Worm (Caenorhabditis elegans): Measurements from ENCODE around the gene C07H4.1.

DNA sequence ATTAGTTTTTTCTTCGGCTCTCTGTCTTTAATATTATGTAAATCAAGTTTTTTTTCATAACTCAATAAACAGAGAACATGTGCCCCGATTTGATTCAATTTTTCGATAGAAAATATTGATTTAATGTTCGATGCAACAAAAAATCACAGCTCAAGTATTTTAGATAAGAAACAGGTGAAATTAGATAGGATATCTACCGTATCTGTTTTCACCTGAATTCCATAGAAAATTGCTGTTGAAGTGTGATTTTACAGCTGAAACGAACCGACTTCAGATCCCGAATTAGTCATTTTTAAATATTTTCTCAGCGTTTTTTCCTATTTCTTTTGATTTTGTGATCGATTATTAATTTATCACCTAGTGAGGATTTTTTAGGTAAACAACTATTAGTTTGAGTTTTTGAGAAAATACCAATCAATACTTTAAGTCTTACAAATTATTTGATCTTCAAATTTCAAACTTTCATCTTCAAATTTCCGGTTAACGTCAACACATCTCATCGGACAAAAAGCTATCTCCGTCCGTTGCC is 45.8 kb upstream of the C07H4.1 start, which contains the start of gene Y9C2UA.1:
- TF ChIP-seq spr-3 (GFP tag; optimal IDR thresholded peaks at IDR 0.05) = no peak
- no peak for TF ChIP-seq daf-16 (GFP tag; optimal IDR thresholded peaks at IDR 0.05)
- TF ChIP-seq daf-16 (tag; optimal IDR thresholded peaks at IDR 0.05) = no peak
- no peak for TF ChIP-seq snpc-4 (tag; optimal IDR thresholded peaks at IDR 0.05)
- TF ChIP-seq nhr-237 (tag; optimal IDR thresholded peaks at IDR 0.05) = no peak
- TF ChIP-seq mdl-1 (tag; optimal IDR thresholded peaks at IDR 0.05) = no peak

All from whole organism, L4 larva.